Fruit fly (Drosophila melanogaster) whole organism, embryonic: ENCODE measurements around the gene Grx5.

Experiments
- Antp ChIP-seq: fragments of 200-800 bp; sonication (Bioruptor generic); optimal IDR thresholded peaks from 3 replicates; lab custom pipeline; 2016; ENCODE audit warnings: missing biosample characterization, missing genetic modification characterization
- Atf6 ChIP-seq: fragments of 200-800 bp; sonication (Bioruptor generic); IDR thresholded peaks from 2 replicates; pipeline ENCODE4 v1.3.6; 2022; ENCODE audit warnings: missing biosample characterization, missing genetic modification characterization
- CG10654 ChIP-seq: fragments of 200-800 bp; sonication (Bioruptor generic); optimal IDR thresholded peaks from 2 replicates; lab custom pipeline; 2016; ENCODE audit warnings: missing biosample characterization, missing genetic modification characterization
- CG11695 ChIP-seq: fragments of 200-800 bp; sonication (Bioruptor generic); IDR thresholded peaks from 3 replicates; pipeline ENCODE4 v1.3.6; 2022; ENCODE audit warnings: missing biosample characterization, missing genetic modification characterization
- CG12299 ChIP-seq: fragments of 200-800 bp; sonication (Bioruptor generic); optimal IDR thresholded peaks from 2 replicates; lab custom pipeline; 2018; ENCODE audit warnings: missing biosample characterization, mild to moderate bottlenecking, missing genetic modification characterization
- CG1233 ChIP-seq: fragments of 200-800 bp; sonication (Bioruptor generic); optimal IDR thresholded peaks from 4 replicates; lab custom pipeline; 2018; ENCODE audit warnings: missing biosample characterization, mild to moderate bottlenecking, missing genetic modification characterization
- CG14014 ChIP-seq: fragments of 200-800 bp; sonication (Bioruptor generic); IDR thresholded peaks from 2 replicates; pipeline ENCODE4 v1.3.6; 2022; ENCODE audit warnings: missing biosample characterization, missing genetic modification characterization
- CG1529 ChIP-seq: fragments of 200-800 bp; sonication (Bioruptor generic); optimal IDR thresholded peaks from 3 replicates; lab custom pipeline; 2018; ENCODE audit warnings: missing biosample characterization, missing genetic modification characterization
- CG2678 ChIP-seq: fragments of 200-800 bp; sonication (Bioruptor generic); optimal IDR thresholded peaks from 3 replicates; lab custom pipeline; 2019; ENCODE audit warnings: missing biosample characterization, mild to moderate bottlenecking, missing genetic modification characterization, moderate library complexity
- CG32767 ChIP-seq: fragments of 200-800 bp; sonication (Bioruptor generic); IDR thresholded peaks from 2 replicates; pipeline ENCODE4 v1.3.6; 2022; ENCODE audit warnings: missing biosample characterization, missing genetic modification characterization
- CG3995 ChIP-seq: fragments of 200-800 bp; sonication (Bioruptor generic); optimal IDR thresholded peaks from 3 replicates; lab custom pipeline; 2016; ENCODE audit warnings: missing biosample characterization, missing genetic modification characterization
- CG4707 ChIP-seq: fragments of 200-800 bp; sonication (Bioruptor generic); optimal IDR thresholded peaks from 2 replicates; lab custom pipeline; 2018; ENCODE audit warnings: missing biosample characterization, mild to moderate bottlenecking, missing genetic modification characterization, moderate library complexity
- CG5953 ChIP-seq: fragments of 200-800 bp; sonication (Bioruptor generic); IDR thresholded peaks from 2 replicates; pipeline ENCODE4 v1.3.6; 2022; ENCODE audit warnings: missing biosample characterization, missing genetic modification characterization
- CG6683 ChIP-seq: fragments of 200-800 bp; sonication (Bioruptor generic); optimal IDR thresholded peaks from 2 replicates; lab custom pipeline; 2017; ENCODE audit warnings: missing biosample characterization, mild to moderate bottlenecking, missing genetic modification characterization, missing genetic modification reagents
- CG7357 ChIP-seq: fragments of 200-800 bp; sonication (Bioruptor generic); IDR thresholded peaks from 3 replicates; pipeline ENCODE4 v1.3.6; 2022; ENCODE audit warnings: missing biosample characterization, missing genetic modification characterization
- CG8281 ChIP-seq: fragments of 200-800 bp; sonication (Bioruptor generic); optimal IDR thresholded peaks from 2 replicates; lab custom pipeline; 2018; ENCODE audit warnings: missing biosample characterization, mild to moderate bottlenecking, missing genetic modification characterization, moderate library complexity
- CG8290 ChIP-seq, 3 experiments: fragments of 200-800 bp; sonication (Bioruptor generic); optimal IDR thresholded peaks; 2 replicates each; lab custom pipeline; 2016 to 2019; ENCODE audit warnings: missing biosample characterization in 3 of 3, missing genetic modification characterization in 3 of 3, mild to moderate bottlenecking in 2 of 3, moderate library complexity in 1 of 3
- CG8944 ChIP-seq: fragments of 200-800 bp; sonication (Bioruptor generic); optimal IDR thresholded peaks from 3 replicates; lab custom pipeline; 2016; ENCODE audit warnings: missing biosample characterization, missing genetic modification characterization
- Chrac-16 ChIP-seq: fragments of 200-800 bp; sonication (Bioruptor generic); optimal IDR thresholded peaks from 3 replicates; lab custom pipeline; 2016; ENCODE audit warnings: missing biosample characterization, missing genetic modification characterization
- Deaf1 ChIP-seq: fragments of 200-800 bp; optimal IDR thresholded peaks from 3 replicates; lab custom pipeline; 2019; ENCODE audit warnings: missing biosample characterization, mild to moderate bottlenecking, missing genetic modification characterization, moderate library complexity
- Doc2 ChIP-seq: fragments of 200-800 bp; sonication (Bioruptor generic); IDR thresholded peaks from 2 replicates; pipeline ENCODE4 v1.3.6; 2022; ENCODE audit warnings: missing biosample characterization, missing genetic modification characterization
- Doc3 ChIP-seq: fragments of 200-800 bp; sonication (Bioruptor generic); IDR thresholded peaks from 3 replicates; pipeline ENCODE4 v1.3.6; 2022; ENCODE audit warnings: missing biosample characterization, missing genetic modification characterization; ENCODE audit not compliant: partially characterized antibody
- Dref ChIP-seq: fragments of 200-800 bp; sonication (Bioruptor generic); IDR thresholded peaks from 2 replicates; pipeline ENCODE4 v1.3.6; 2022; ENCODE audit warnings: missing biosample characterization, missing genetic modification characterization
- H15 ChIP-seq: fragments of 200-800 bp; sonication (Bioruptor generic); IDR thresholded peaks from 3 replicates; pipeline ENCODE4 v1.3.6; 2022; ENCODE audit warnings: missing biosample characterization, missing genetic modification characterization
- HLH3B ChIP-seq: fragments of 200-800 bp; sonication (Bioruptor generic); IDR thresholded peaks from 2 replicates; pipeline ENCODE4 v1.3.6; 2022; ENCODE audit warnings: missing biosample characterization, missing genetic modification characterization
- Hey ChIP-seq: fragments of 200-800 bp; sonication (Bioruptor generic); optimal IDR thresholded peaks from 3 replicates; lab custom pipeline; 2018; ENCODE audit warnings: missing biosample characterization, mild to moderate bottlenecking, missing genetic modification characterization
- Hr78 ChIP-seq, 2 experiments: fragments of 200-800 bp in 1 of 2; fragments of >200 bp in 1 of 2; sonication (Bioruptor generic) in 1 of 2; optimal IDR thresholded peaks; 2 replicates each; lab custom pipeline; 2017 to 2019; ENCODE audit warnings: missing biosample characterization in 2 of 2, missing genetic modification characterization in 2 of 2, mild to moderate bottlenecking in 1 of 2, moderate library complexity in 1 of 2
- Lim3 ChIP-seq: fragments of 200-800 bp; sonication (Bioruptor generic); IDR thresholded peaks from 2 replicates; pipeline ENCODE4 v1.3.6; 2022; ENCODE audit warnings: missing biosample characterization, missing genetic modification characterization
- Mes4 ChIP-seq: fragments of 200-800 bp; sonication (Bioruptor generic); optimal IDR thresholded peaks from 2 replicates; lab custom pipeline; 2016; ENCODE audit warnings: missing biosample characterization, missing genetic modification characterization
- Myb ChIP-seq: fragments of 200-800 bp; sonication (Bioruptor generic); optimal IDR thresholded peaks from 2 replicates; lab custom pipeline; 2016; ENCODE audit warnings: missing biosample characterization, missing genetic modification characterization
- NfI ChIP-seq: fragments of 200-800 bp; sonication (Bioruptor generic); optimal IDR thresholded peaks from 3 replicates; lab custom pipeline; 2018; ENCODE audit warnings: missing biosample characterization, mild to moderate bottlenecking, missing genetic modification characterization, moderate library complexity
- PHDP ChIP-seq: fragments of 200-800 bp; sonication (Bioruptor generic); optimal IDR thresholded peaks from 3 replicates; lab custom pipeline; 2018; ENCODE audit warnings: missing biosample characterization, mild to moderate bottlenecking, missing genetic modification characterization, moderate library complexity
- Pdp1 ChIP-seq, 2 experiments: fragments of 200-800 bp; sonication (Bioruptor generic); optimal IDR thresholded peaks; 3 replicates each; lab custom pipeline; 2016; ENCODE audit warnings: missing biosample characterization in 2 of 2, missing genetic modification characterization in 2 of 2, mild to moderate bottlenecking in 1 of 2, moderate library complexity in 1 of 2
- Sin3A ChIP-seq: fragments of >200 bp; optimal IDR thresholded peaks from 2 replicates; lab custom pipeline; 2018
- bab2 ChIP-seq: fragments of 200-800 bp; sonication (Bioruptor generic); optimal IDR thresholded peaks from 2 replicates; lab custom pipeline; 2016; ENCODE audit warnings: missing biosample characterization, missing genetic modification characterization
- ci ChIP-seq: fragments of 200-800 bp; sonication (Bioruptor generic); IDR thresholded peaks from 3 replicates; pipeline ENCODE4 v1.3.6; 2022; ENCODE audit warnings: missing biosample characterization, missing genetic modification characterization
- dm ChIP-seq: fragments of 200-800 bp; sonication (Bioruptor generic); optimal IDR thresholded peaks from 3 replicates; lab custom pipeline; 2016; ENCODE audit warnings: missing biosample characterization, missing genetic modification characterization
- eve ChIP-seq, 2 experiments: fragments of >200 bp; optimal IDR thresholded peaks; 2 replicates each; lab custom pipeline; 2017; ENCODE audit warnings: missing biosample characterization in 2 of 2, missing genetic modification characterization in 2 of 2
- fd102C ChIP-seq: fragments of 200-800 bp; sonication (Bioruptor generic); optimal IDR thresholded peaks from 2 replicates; lab custom pipeline; 2018; ENCODE audit warnings: missing biosample characterization, mild to moderate bottlenecking, missing genetic modification characterization, moderate library complexity
- fd96Cb ChIP-seq: fragments of 200-800 bp; sonication (Bioruptor generic); optimal IDR thresholded peaks from 2 replicates; lab custom pipeline; 2018; ENCODE audit warnings: missing biosample characterization, mild to moderate bottlenecking, missing genetic modification characterization, moderate library complexity
- fru ChIP-seq: fragments of >200 bp; optimal IDR thresholded peaks from 2 replicates; lab custom pipeline; 2017
- grn ChIP-seq: fragments of 200-800 bp; sonication (Bioruptor generic); optimal IDR thresholded peaks from 3 replicates; lab custom pipeline; 2017; ENCODE audit warnings: missing biosample characterization, missing genetic modification characterization
- h ChIP-seq: fragments of >200 bp; optimal IDR thresholded peaks from 2 replicates; lab custom pipeline; 2017
- lbe ChIP-seq: fragments of 200-800 bp; sonication (Bioruptor generic); optimal IDR thresholded peaks from 2 replicates; lab custom pipeline; 2016; ENCODE audit warnings: missing biosample characterization, mild to moderate bottlenecking, missing genetic modification characterization
- nmo ChIP-seq: fragments of 200-800 bp; sonication (Bioruptor generic); optimal IDR thresholded peaks from 2 replicates; lab custom pipeline; 2018; ENCODE audit warnings: missing biosample characterization, mild to moderate bottlenecking, missing genetic modification characterization, moderate library complexity
- pho ChIP-seq: fragments of 200-800 bp; sonication (Bioruptor generic); optimal IDR thresholded peaks from 2 replicates; lab custom pipeline; 2016; ENCODE audit warnings: missing biosample characterization, missing genetic modification characterization
- row ChIP-seq: fragments of 200-800 bp; sonication (Bioruptor generic); IDR thresholded peaks from 3 replicates; pipeline ENCODE4 v1.3.6; 2022; ENCODE audit warnings: missing biosample characterization, missing genetic modification characterization
- sisA ChIP-seq: fragments of 200-800 bp; sonication (Bioruptor generic); IDR thresholded peaks from 2 replicates; pipeline ENCODE4 v1.3.6; 2022; ENCODE audit warnings: missing biosample characterization, missing genetic modification characterization
- slp2 ChIP-seq: fragments of 200-800 bp; sonication (Bioruptor generic); optimal IDR thresholded peaks from 2 replicates; lab custom pipeline; 2016; ENCODE audit warnings: missing biosample characterization, missing genetic modification characterization
- sna ChIP-seq: fragments of 200-800 bp; sonication (Bioruptor generic); IDR thresholded peaks from 2 replicates; pipeline ENCODE4 v1.3.6; 2022; ENCODE audit warnings: missing biosample characterization, missing genetic modification characterization; ENCODE audit not compliant: partially characterized antibody
- tx ChIP-seq: fragments of 200-800 bp; sonication (Bioruptor generic); optimal IDR thresholded peaks from 2 replicates; lab custom pipeline; 2016; ENCODE audit warnings: missing biosample characterization, missing genetic modification characterization

Grx5 gene

DNA sequence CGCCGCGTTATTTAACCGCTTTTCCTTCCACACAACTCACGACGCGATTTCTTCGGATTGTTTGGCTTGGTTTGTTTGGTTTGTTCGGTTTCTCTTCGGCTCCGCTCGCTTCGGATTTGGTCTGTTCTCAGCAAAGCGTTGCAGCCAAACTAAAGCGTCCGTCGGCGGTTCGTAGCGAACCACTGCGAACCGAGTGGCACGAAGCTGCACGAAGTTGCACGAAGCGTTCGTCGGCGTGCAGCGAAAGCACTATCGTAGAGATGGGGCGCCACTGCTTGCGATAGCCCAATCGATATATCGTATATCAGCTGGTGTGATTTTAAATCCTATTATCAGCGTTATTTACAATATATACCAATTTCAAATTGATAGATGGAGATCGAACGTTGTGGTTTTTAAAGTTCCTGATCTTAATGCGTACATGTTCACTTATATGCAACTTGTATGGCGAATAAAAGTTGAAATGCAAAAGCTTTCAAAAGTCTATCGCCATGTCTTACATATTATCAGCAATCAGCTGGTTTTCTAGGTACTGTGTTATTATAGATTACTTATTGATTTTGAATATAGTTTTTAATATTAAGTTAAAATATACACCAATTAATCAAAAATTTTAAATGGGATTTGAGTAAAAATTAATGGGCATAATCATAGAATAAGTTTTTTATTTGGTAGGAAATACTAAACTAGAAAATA is 11.9 kb downstream of the Grx5 start, which contains the start of gene rut (continued):
- TF ChIP-seq fd96Cb, result no peak
- TF ChIP-seq CG1233 (GFP tag; lab: Kevin White, UChicago), result no peak
- TF ChIP-seq H15 (GFP tag; lab: Robert Waterston, UW), result no peak
- no peak for TF ChIP-seq CG1529
- TF ChIP-seq eve (GFP tag; optimal IDR thresholded peaks at IDR 0.05; lab: Kevin White, UChicago), result no peak
- TF ChIP-seq CG3995, result peak; percentile 84
- TF ChIP-seq Deaf1 (tag; lab: Kevin White, UChicago), result peak; percentile 99
- peak; percentile 89 for TF ChIP-seq sna
- TF ChIP-seq row, result peak; percentile 89
- TF ChIP-seq Hey, result no peak
- TF ChIP-seq CG7357 (GFP tag; lab: Robert Waterston, UW), result no peak
- TF ChIP-seq tx (GFP tag; lab: Kevin White, UChicago), result no peak
- no peak for TF ChIP-seq pho (GFP tag; lab: Kevin White, UChicago)
- TF ChIP-seq CG8944 (GFP tag; lab: Kevin White, UChicago), result no peak
- TF ChIP-seq Lim3, result no peak
- TF ChIP-seq NfI (GFP tag; lab: Kevin White, UChicago), result no peak
- no peak for TF ChIP-seq sisA
- TF ChIP-seq CG12299 (tag; lab: Kevin White, UChicago), result no peak
- no peak for TF ChIP-seq CG10654
- TF ChIP-seq CG14014, result peak; percentile 56; the same call in 1 of the 2 replicates
- peak; percentile 67 for TF ChIP-seq Myb (GFP tag; lab: Kevin White, UChicago)
- no peak for TF ChIP-seq dm (GFP tag; lab: Kevin White, UChicago)
- TF ChIP-seq CG2678 (tag; lab: Kevin White, UChicago), result no peak
- no peak for TF ChIP-seq fd102C (GFP tag; lab: Kevin White, UChicago)
- TF ChIP-seq Mes4, result no peak
- no peak for TF ChIP-seq CG4707
- TF ChIP-seq ci (GFP tag; lab: Robert Waterston, UW), result peak; percentile 75; the same call in 2 of the 3 replicates
- TF ChIP-seq fru (lab: Kevin White, UChicago), result no peak
- no peak for TF ChIP-seq Doc2
- no peak for TF ChIP-seq CG5953
- peak; percentile 4 for TF ChIP-seq CG8290 (GFP tag; optimal IDR thresholded peaks at IDR 0.05; lab: Kevin White, UChicago)
- peak in 1 of 2 experiments; percentile 85 for TF ChIP-seq CG8290 (tag; optimal IDR thresholded peaks at IDR 0.05; lab: Kevin White, UChicago)
- no peak for TF ChIP-seq h (lab: Kevin White, UChicago)
- no peak for TF ChIP-seq CG8281 (tag; lab: Kevin White, UChicago)
- peak; percentile 34 for TF ChIP-seq Antp (GFP tag; lab: Kevin White, UChicago)
- no peak for TF ChIP-seq CG32767 (GFP tag; lab: Robert Waterston, UW)
- peak; percentile 4 for TF ChIP-seq nmo (GFP tag; lab: Kevin White, UChicago)
- no peak for TF ChIP-seq lbe (GFP tag; lab: Kevin White, UChicago)
- peak; percentile 15 for TF ChIP-seq bab2 (GFP tag; lab: Kevin White, UChicago)
- no peak for TF ChIP-seq slp2 (GFP tag; lab: Kevin White, UChicago)
- TF ChIP-seq Sin3A (lab: Kevin White, UChicago), result no peak
- TF ChIP-seq Doc3 (GFP tag; lab: Robert Waterston, UW), result peak; percentile 90
- TF ChIP-seq HLH3B (GFP tag; lab: Robert Waterston, UW), result no peak; the same call in 1 of the 2 replicates
- peak; percentile 15 for TF ChIP-seq PHDP (tag; lab: Kevin White, UChicago)
- TF ChIP-seq CG11695 (GFP tag; lab: Robert Waterston, UW), result 0 out of 3 replicates have a peak, but pooled peaks have one; percentile 7
- peak in 1 of 2 experiments; percentile 25 for TF ChIP-seq Pdp1 (GFP tag; optimal IDR thresholded peaks at IDR 0.05; lab: Kevin White, UChicago)
- peak; percentile 63 for TF ChIP-seq Dref (GFP tag; lab: Robert Waterston, UW)
- no peak for TF ChIP-seq Hr78 (GFP tag; optimal IDR thresholded peaks at IDR 0.05; lab: Kevin White, UChicago)
- TF ChIP-seq Atf6, result no peak
- no peak for TF ChIP-seq CG6683
- TF ChIP-seq Chrac-16 (GFP tag; lab: Kevin White, UChicago), result no peak
- peak; percentile 1 for TF ChIP-seq grn (GFP tag; lab: Kevin White, UChicago)
